Fruit fly (Drosophila melanogaster) whole organism, wandering third instar larva: Measurements from ENCODE around the gene eIF4G1.

ENCODE experiments used
- CG32264 ChIP-seq: fragments of 200-800 bp; sonication (Bioruptor generic); optimal IDR thresholded peaks from 2 replicates; lab custom pipeline; 2016; ENCODE audit warnings: missing biosample characterization, missing genetic modification characterization
- CG9705 ChIP-seq: fragments of 200-800 bp; sonication (Bioruptor generic); optimal IDR thresholded peaks from 2 replicates; lab custom pipeline; 2018; ENCODE audit warnings: missing biosample characterization, mild to moderate bottlenecking, missing genetic modification characterization
- Dfd ChIP-seq: fragments of >200 bp; optimal IDR thresholded peaks from 2 replicates; lab custom pipeline; 2017; ENCODE audit warnings: missing biosample characterization, missing genetic modification characterization
- GATAd ChIP-seq: sonication (Bioruptor generic); optimal IDR thresholded peaks from 2 replicates; lab custom pipeline; 2016; ENCODE audit warnings: missing biosample characterization, missing genetic modification characterization
- HLH106 ChIP-seq: fragments of 200-800 bp; optimal IDR thresholded peaks from 3 replicates; lab custom pipeline; 2019; ENCODE audit warnings: missing biosample characterization, mild to moderate bottlenecking, missing genetic modification characterization, moderate library complexity
- Hnf4 ChIP-seq: fragments of 200-800 bp; sonication (Bioruptor generic); optimal IDR thresholded peaks from 2 replicates; lab custom pipeline; 2016; ENCODE audit warnings: missing biosample characterization, mild to moderate bottlenecking, missing genetic modification characterization
- Hr83 ChIP-seq: fragments of 200-300 bp; sonication (Bioruptor generic); optimal IDR thresholded peaks from 2 replicates; lab custom pipeline; 2016; ENCODE audit warnings: missing biosample characterization, mild to moderate bottlenecking, missing genetic modification characterization, moderate library complexity; ENCODE audit not compliant: poor library complexity, severe bottlenecking
- Mio ChIP-seq: sonication (Bioruptor generic); optimal IDR thresholded peaks from 2 replicates; lab custom pipeline; 2016; ENCODE audit warnings: missing biosample characterization, missing genetic modification characterization
- Myc ChIP-seq: fragments of >200 bp; optimal IDR thresholded peaks from 2 replicates; lab custom pipeline; 2017
- N ChIP-seq: fragments of >200 bp; optimal IDR thresholded peaks from 2 replicates; lab custom pipeline; 2018; ENCODE audit warnings: missing biosample characterization, missing external identifiers, missing genetic modification characterization
- Sp1 ChIP-seq: fragments of 200-800 bp; sonication (Bioruptor generic); optimal IDR thresholded peaks from 3 replicates; lab custom pipeline; 2019; ENCODE audit warnings: missing biosample characterization, mild to moderate bottlenecking, missing genetic modification characterization, moderate library complexity
- Vsx2 ChIP-seq: fragments of 200-300, 225-300 bp; sonication (Bioruptor generic); optimal IDR thresholded peaks from 2 replicates; lab custom pipeline; 2018; ENCODE audit warnings: missing biosample characterization, missing genetic modification characterization; ENCODE audit not compliant: partially characterized antibody
- br ChIP-seq: fragments of 200-800 bp; sonication (Bioruptor generic); optimal IDR thresholded peaks from 2 replicates; lab custom pipeline; 2016; ENCODE audit warnings: missing biosample characterization, missing genetic modification characterization
- brk ChIP-seq: fragments of 200-800 bp; sonication (Bioruptor generic); optimal IDR thresholded peaks from 2 replicates; lab custom pipeline; 2016; ENCODE audit warnings: missing biosample characterization, mild to moderate bottlenecking, missing genetic modification characterization
- dl ChIP-seq, 2 experiments: fragments of 175-275, 200-275 bp in 1 of 2; fragments of 200-275 bp in 1 of 2; sonication (Bioruptor generic); optimal IDR thresholded peaks; lab custom pipeline; 2018; ENCODE audit warnings: mild to moderate bottlenecking in 2 of 2, missing biosample characterization in 2 of 2, missing genetic modification characterization in 2 of 2, moderate library complexity in 2 of 2; ENCODE audit not compliant: partially characterized antibody in 2 of 2, insufficient read depth in 1 of 2
- dmrt93B ChIP-seq: fragments of 200-800 bp; sonication (Bioruptor generic); optimal IDR thresholded peaks from 2 replicates; lab custom pipeline; 2018; ENCODE audit warnings: missing biosample characterization, mild to moderate bottlenecking, missing genetic modification characterization
- foxo ChIP-seq, 2 experiments: fragments of 200-800 bp; sonication (Bioruptor generic); optimal IDR thresholded peaks; 2 replicates in 1 of 2; 3 replicates in 1 of 2; lab custom pipeline; 2016 to 2017; ENCODE audit warnings: missing biosample characterization in 2 of 2, missing genetic modification characterization in 2 of 2
- h ChIP-seq: fragments of 200-800 bp; sonication (Bioruptor generic); optimal IDR thresholded peaks from 3 replicates; lab custom pipeline; 2016; ENCODE audit warnings: missing biosample characterization, mild to moderate bottlenecking, missing genetic modification characterization
- lola ChIP-seq: fragments of >200 bp; optimal IDR thresholded peaks from 2 replicates; lab custom pipeline; 2017; ENCODE audit warnings: missing biosample characterization, missing genetic modification characterization
- pan ChIP-seq: fragments of >200 bp; optimal IDR thresholded peaks from 2 replicates; lab custom pipeline; 2017
- psq ChIP-seq: fragments of 200-800 bp; sonication (Bioruptor generic); optimal IDR thresholded peaks from 3 replicates; lab custom pipeline; 2017; ENCODE audit warnings: missing biosample characterization, mild to moderate bottlenecking, missing genetic modification characterization, moderate library complexity
- rgr ChIP-seq: fragments of 200-800 bp; sonication (Bioruptor generic); optimal IDR thresholded peaks from 3 replicates; lab custom pipeline; 2016; ENCODE audit warnings: missing biosample characterization, mild to moderate bottlenecking, missing genetic modification characterization
- sage ChIP-seq: fragments of 200-800 bp; sonication (Bioruptor generic); optimal IDR thresholded peaks from 2 replicates; lab custom pipeline; 2016; ENCODE audit warnings: missing biosample characterization, mild to moderate bottlenecking, missing genetic modification characterization
- sv ChIP-seq: fragments of 200-800 bp; sonication (Bioruptor generic); optimal IDR thresholded peaks from 3 replicates; lab custom pipeline; 2016; ENCODE audit warnings: missing biosample characterization, missing genetic modification characterization
- woc ChIP-seq: sonication (Bioruptor generic); optimal IDR thresholded peaks from 2 replicates; lab custom pipeline; 2016; ENCODE audit warnings: missing biosample characterization, mild to moderate bottlenecking, missing genetic modification characterization

The eIF4G1 gene

DNA sequence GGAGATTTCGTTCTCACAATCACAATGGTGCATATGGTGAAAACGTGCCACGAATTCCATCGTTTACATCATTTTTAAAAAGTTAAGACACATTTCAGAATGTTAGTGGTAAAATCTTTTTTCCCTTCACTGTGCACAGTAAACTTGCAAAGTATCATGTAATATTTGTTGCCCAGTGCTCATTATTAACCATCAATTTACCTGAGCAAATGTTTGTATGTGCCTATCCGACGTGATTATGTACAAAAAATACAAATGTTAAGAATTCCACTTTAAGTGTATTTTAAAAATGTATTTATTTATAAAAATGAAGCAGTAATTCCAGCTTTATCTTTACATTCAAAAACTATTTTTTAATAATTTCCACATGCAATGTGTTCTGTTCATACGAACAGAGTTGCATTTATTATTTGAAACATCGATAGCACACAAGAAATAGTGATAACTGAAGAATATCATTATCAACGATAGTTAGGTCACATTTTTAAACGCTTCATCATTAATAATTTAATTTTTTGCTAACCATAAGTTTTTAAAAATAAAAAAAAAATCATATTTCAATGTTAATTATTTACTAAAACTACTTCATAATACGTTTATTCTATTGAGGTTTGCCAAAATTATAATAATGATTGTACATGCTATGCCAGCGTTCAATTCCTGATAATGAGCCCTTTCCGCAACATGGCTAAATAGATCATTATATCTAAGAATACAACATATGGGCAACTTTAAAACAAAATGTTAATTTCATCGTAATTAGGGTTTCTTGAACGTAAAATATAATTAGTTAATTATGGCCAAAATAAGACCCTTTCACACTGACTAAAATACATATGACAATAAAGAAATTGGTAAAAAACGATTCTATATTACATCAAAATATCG is at the start of gene eIF4G1:
TSS of gene eIF4G1 (minus strand) at position 405 of the 888 bp plus-strand sequence.
- TF ChIP-seq woc (peak; percentile 66), foxo (GFP tag; optimal IDR thresholded peaks at IDR 0.05; lab: Kevin White, UChicago) (no peak), psq (no peak), N (peak; percentile 13), Hr83 (GFP tag; lab: Kevin White, UChicago) (peak; percentile 44), Vsx2 (GFP tag; lab: Kevin White, UChicago) (peak; percentile 9)

DNA sequence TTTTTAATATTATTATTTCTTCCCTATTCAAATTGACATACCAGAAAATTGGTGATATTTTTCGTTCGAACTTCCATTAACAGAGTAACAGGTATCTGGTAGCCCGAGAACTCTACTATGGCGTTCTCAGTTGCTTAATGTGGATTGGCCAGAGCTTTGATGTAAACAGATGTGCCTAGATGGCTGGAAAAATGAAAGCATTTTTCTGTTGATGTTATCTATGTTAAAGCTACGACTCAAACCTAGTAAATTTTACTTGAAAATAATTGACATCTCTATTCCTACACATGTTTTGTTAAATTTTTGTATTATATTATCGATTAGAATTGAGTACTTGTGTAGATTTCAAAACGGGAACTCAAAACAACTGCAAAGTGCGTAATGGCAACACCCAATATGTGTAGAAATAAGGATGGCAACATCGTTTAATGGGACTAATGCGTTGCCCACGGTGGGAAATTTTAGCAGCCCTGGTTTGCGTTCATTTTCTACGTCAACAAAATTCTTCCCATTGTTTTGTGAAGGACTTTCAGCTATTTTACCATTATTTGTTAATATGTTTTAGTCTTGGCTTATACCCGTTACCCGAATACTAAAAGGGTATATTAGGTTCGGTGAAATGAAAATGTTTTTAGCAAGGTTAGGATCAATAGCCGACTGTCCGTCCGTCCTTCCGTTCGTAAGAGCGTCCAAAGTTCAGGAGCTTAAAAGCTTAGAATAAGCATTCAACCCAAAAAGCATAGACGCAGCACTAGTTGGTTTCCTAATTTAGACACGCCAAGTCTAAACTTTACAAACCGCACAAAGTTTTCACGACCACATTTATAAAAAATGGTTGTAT is 49.3 kb upstream of the eIF4G1 start:
- TF ChIP-seq Dfd (GFP tag; lab: Kevin White, UChicago) (peak; percentile 6), Myc (lab: Kevin White, UChicago) (peak; percentile 90), pan (lab: Kevin White, UChicago) (no peak)
- TF ChIP-seq, all 38 proteins: peak for 2

DNA sequence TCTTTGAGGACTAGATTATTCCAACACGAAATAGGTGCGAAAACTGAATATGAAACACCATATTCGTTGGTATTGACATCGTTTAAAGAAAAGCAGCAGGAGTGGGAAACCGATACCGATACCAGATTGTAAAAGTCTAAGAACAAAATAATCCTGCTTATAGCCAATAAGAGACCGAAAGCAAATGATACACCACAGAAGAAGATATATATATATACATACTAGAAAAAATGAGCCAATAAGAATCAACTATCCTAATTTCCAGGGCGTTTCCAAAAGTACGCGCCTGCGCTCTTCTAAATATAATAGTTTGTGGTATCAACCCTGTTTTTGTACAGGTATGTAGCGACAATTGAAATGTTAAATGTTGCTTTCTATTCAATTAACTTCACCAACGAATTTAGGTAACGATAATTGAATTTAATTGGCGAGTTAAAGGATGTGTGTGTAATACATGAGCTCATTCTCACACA is 48.0 kb upstream of the eIF4G1 start, which contains the start of gene fuss:
TSS of gene fuss (minus strand) at position 51 of the 473 bp plus-strand sequence.
- TF ChIP-seq dl (GFP tag; optimal IDR thresholded peaks at IDR 0.05; lab: Kevin White, UChicago; ENCODE audit: insufficient read depth in 1 of 2, partially characterized antibody in 2 of 2) (no peak), rgr (no peak), Sp1 (GFP tag; lab: Kevin White, UChicago) (no peak), lola (GFP tag; lab: Kevin White, UChicago) (no peak), h (GFP tag; lab: Kevin White, UChicago) (no peak), br (GFP tag; lab: Kevin White, UChicago) (no peak), woc (no peak), dmrt93B (no peak), pan (lab: Kevin White, UChicago) (no peak), Mio (GFP tag; lab: Kevin White, UChicago) (no peak), GATAd (GFP tag; lab: Kevin White, UChicago) (no peak), foxo (GFP tag; optimal IDR thresholded peaks at IDR 0.05; lab: Kevin White, UChicago) (no peak), HLH106 (tag; lab: Kevin White, UChicago) (no peak)

DNA sequence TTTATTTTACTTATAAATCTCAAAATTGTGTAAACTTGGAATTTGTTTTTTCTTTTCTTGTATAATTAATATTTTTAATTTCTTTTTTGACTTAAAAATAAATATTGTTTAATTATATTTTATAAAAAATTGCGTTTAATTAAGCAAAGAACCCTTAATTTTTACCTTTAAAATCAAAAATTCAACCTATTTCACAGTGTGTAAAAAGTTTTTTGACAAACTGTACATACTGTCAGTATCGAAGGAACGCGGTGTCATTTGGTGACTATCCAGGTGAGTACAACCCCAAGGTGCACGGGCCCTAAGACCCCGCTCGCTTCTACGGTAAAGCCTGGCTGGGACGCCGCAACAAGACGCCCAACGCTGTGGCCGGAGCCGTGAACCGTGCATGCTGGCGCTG is 46.1 kb upstream of the eIF4G1 start:
- no peak for TF ChIP-seq CG9705 (GFP tag; lab: Kevin White, UChicago)
- peak; percentile 9 for TF ChIP-seq Dfd (GFP tag; lab: Kevin White, UChicago)

DNA sequence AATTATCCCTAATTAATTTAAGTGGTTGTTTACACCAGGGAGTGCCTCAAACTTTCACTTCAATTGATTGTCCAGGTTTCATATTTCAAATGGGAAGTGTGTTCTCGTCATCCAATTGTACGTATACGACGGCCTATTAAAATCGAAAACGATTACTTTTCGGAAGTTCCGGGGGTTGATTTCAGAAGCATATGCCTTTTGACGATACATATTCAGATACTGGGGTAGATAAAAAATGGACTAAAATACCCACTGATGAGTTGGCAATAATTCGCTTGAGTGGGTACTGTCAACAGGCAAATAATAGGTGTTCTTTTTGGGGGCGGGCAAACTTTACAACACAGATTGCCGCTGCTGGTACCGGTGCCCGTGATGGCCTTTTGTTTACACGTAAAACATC is 44.1 kb upstream of the eIF4G1 start:
- TF ChIP-seq br (GFP tag; lab: Kevin White, UChicago) (no peak), psq (no peak), CG32264 (GFP tag; lab: Kevin White, UChicago) (no peak), sage (GFP tag; lab: Kevin White, UChicago) (no peak), sv (GFP tag; lab: Kevin White, UChicago) (no peak), pan (lab: Kevin White, UChicago) (no peak)

DNA sequence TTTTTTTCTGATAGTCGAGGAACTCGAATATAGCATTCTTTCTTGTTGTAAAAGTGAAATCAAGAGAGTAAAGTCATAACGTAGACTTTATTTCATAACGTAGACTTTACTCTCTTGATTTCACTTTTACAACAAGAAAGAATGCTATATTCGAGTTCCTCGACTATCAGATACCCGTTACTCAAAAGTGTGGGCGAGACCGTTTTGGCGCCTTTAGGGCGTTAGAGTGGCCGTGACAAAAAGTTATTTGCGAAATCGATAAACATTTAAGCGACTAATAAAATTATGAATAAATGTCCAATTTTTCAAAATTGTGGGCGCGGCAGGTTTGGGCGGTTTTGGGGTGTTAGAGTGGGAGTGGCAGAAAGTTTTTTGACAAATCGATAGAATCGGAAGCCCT is 40.6 kb upstream of the eIF4G1 start:
- TF ChIP-seq Sp1 (GFP tag; lab: Kevin White, UChicago) (no peak), pan (lab: Kevin White, UChicago) (peak; percentile 34), brk (no peak), Hnf4 (GFP tag; lab: Kevin White, UChicago) (no peak), dl (GFP tag; optimal IDR thresholded peaks at IDR 0.05; lab: Kevin White, UChicago; ENCODE audit: insufficient read depth in 1 of 2, partially characterized antibody in 2 of 2) (no peak), psq (no peak), dmrt93B (no peak)
